Worm (Caenorhabditis elegans) whole organism, L3 larva: ENCODE results near the gene ZK285.2.

Experiments used
- egl-27 ChIP-seq: sonication (generic microtip); optimal IDR thresholded peaks from 4 replicates; lab custom pipeline; 2017; ENCODE audit warnings: missing biosample characterization, missing genetic modification reagents, missing genetic modification characterization
- elt-2 ChIP-seq: sonication (generic microtip); optimal IDR thresholded peaks from 2 replicates; lab custom pipeline; 2016; ENCODE audit warnings: missing genetic modification reagents, mild to moderate bottlenecking, missing genetic modification characterization, missing compliant biosample characterization
- jun-1 ChIP-seq: fragments of 150-350 bp; optimal IDR thresholded peaks from 2 replicates; lab custom pipeline; 2014; ENCODE audit warnings: missing biosample characterization, missing genetic modification reagents, missing genetic modification characterization
- lsy-12 ChIP-seq: sonication (generic microtip); optimal IDR thresholded peaks from 2 replicates; lab custom pipeline; 2016; ENCODE audit warnings: mild to moderate bottlenecking, missing genetic modification characterization, missing compliant biosample characterization
- mml-1 ChIP-seq: fragments of 150-350 bp; sonication (generic microtip); optimal IDR thresholded peaks from 3 replicates; lab custom pipeline; 2014; ENCODE audit warnings: missing biosample characterization, missing genetic modification characterization
- nfya-1 ChIP-seq: sonication (generic microtip); optimal IDR thresholded peaks from 2 replicates; lab custom pipeline; 2017; ENCODE audit warnings: missing genetic modification characterization, mild to moderate bottlenecking, missing compliant biosample characterization, antibody characterized with exemption, moderate library complexity; ENCODE audit not compliant: insufficient read depth
- nhr-12 ChIP-seq: fragments of 150-350 bp; optimal IDR thresholded peaks from 2 replicates; lab custom pipeline; 2014; ENCODE audit warnings: missing biosample characterization, missing genetic modification characterization
- nhr-25 ChIP-seq: sonication (generic microtip); optimal IDR thresholded peaks from 2 replicates; lab custom pipeline; 2017; ENCODE audit warnings: missing biosample characterization, missing genetic modification characterization
- zag-1 ChIP-seq: fragments of 150-350 bp; optimal IDR thresholded peaks from 2 replicates; lab custom pipeline; 2014; ENCODE audit warnings: missing biosample characterization, missing genetic modification characterization
- ztf-11 ChIP-seq: fragments of 150-350 bp; optimal IDR thresholded peaks from 2 replicates; lab custom pipeline; 2014; ENCODE audit warnings: missing biosample characterization, missing genetic modification characterization

ce11 chrV:16015652-16016051, 31.0 kb upstream of the ZK285.2 start, which contains the start of gene str-232:
- no peak for TF ChIP-seq nhr-12
- TF ChIP-seq egl-27 = no peak
- TF ChIP-seq nhr-25 (tag; lab: Kevin White, UChicago) = no peak
- no peak for TF ChIP-seq zag-1 (tag; lab: Kevin White, UChicago)
- no peak for TF ChIP-seq ztf-11 (tag; lab: Kevin White, UChicago)
- no peak for TF ChIP-seq lsy-12
- no peak for TF ChIP-seq jun-1 (tag; lab: Kevin White, UChicago)
- no peak for TF ChIP-seq nfya-1
- TF ChIP-seq mml-1 (tag; lab: Kevin White, UChicago) = no peak
- no peak for TF ChIP-seq elt-2
